Worm (Caenorhabditis elegans) whole organism, L1 larva: ENCODE measurements around the gene srz-16.

Experiments
- aha-1 ChIP-seq: fragments of 150-350 bp; optimal IDR thresholded peaks from 2 replicates; lab custom pipeline; 2014; ENCODE audit warnings: missing biosample characterization, missing genetic modification characterization
- elt-2 ChIP-seq: sonication (generic microtip); optimal IDR thresholded peaks from 2 replicates; lab custom pipeline; 2016; ENCODE audit warnings: missing genetic modification characterization, mild to moderate bottlenecking, inconsistent platforms, missing compliant biosample characterization, missing genetic modification reagents
- ets-5 ChIP-seq: fragments of 200-800 bp; sonication (Bioruptor generic); IDR thresholded peaks from 2 replicates; pipeline ENCODE4 v1.3.6; 2022; ENCODE audit warnings: missing genetic modification characterization, missing compliant biosample characterization
- fos-1 ChIP-seq: fragments of 150-350 bp; optimal IDR thresholded peaks from 2 replicates; lab custom pipeline; 2014; ENCODE audit warnings: missing biosample characterization, missing genetic modification characterization
- grh-1 ChIP-seq: fragments of 200-800 bp; sonication (Bioruptor generic); IDR thresholded peaks from 2 replicates; pipeline ENCODE4 v1.3.6; 2022; ENCODE audit warnings: missing genetic modification reagents, missing genetic modification characterization, missing compliant biosample characterization
- hlh-17 ChIP-seq: fragments of 200-800 bp; sonication (Bioruptor generic); optimal IDR thresholded peaks from 2 replicates; lab custom pipeline; 2018; ENCODE audit warnings: missing genetic modification characterization, mild to moderate bottlenecking, missing compliant biosample characterization, moderate library complexity, borderline replicate concordance
- mdl-1 ChIP-seq, 2 experiments: fragments of 150-350 bp; optimal IDR thresholded peaks; 2 replicates each; lab custom pipeline; 2014 to 2017; ENCODE audit warnings: missing biosample characterization in 2 of 2, missing genetic modification characterization in 2 of 2, inconsistent platforms in 1 of 2
- nhr-11 ChIP-seq: fragments of 150-350 bp; optimal IDR thresholded peaks from 2 replicates; lab custom pipeline; 2014; ENCODE audit warnings: missing biosample characterization, missing genetic modification characterization
- nhr-237 ChIP-seq: fragments of 150-350 bp; optimal IDR thresholded peaks from 2 replicates; lab custom pipeline; 2014; ENCODE audit warnings: missing biosample characterization, missing genetic modification characterization
- nhr-85 ChIP-seq: sonication (generic microtip); peaks from one replicate; lab custom pipeline; 2016; ENCODE audit warnings: missing genetic modification characterization, inconsistent platforms, missing compliant biosample characterization
- xbp-1 ChIP-seq: sonication (generic microtip); optimal IDR thresholded peaks from 2 replicates; lab custom pipeline; 2016; ENCODE audit warnings: missing genetic modification characterization, missing compliant biosample characterization

ce11 chrV:20142285-20142684 lies 44.2 kb downstream of the srz-16 start, which contains the start of gene Y113G7A.12:
- TF ChIP-seq aha-1 (no peak), xbp-1 (no peak), grh-1 (GFP tag; lab: Robert Waterston, UW) (no peak), nhr-237 (tag; lab: Kevin White, UChicago) (no peak), nhr-85 (no peak), mdl-1 (tag; optimal IDR thresholded peaks at IDR 0.05; lab: Kevin White, UChicago) (no peak), ets-5 (GFP tag; lab: Robert Waterston, UW) (no peak), hlh-17 (GFP tag; lab: Kevin White, UChicago) (no peak), elt-2 (tag; lab: Kevin White, UChicago) (no peak), nhr-11 (tag; lab: Kevin White, UChicago) (no peak), fos-1 (no peak)
